Fruit fly (Drosophila melanogaster) whole organism, embryonic: Measurements from ENCODE around the gene Drp1.

Source experiments
- Awh ChIP-seq: fragments of 200-800 bp; sonication (Bioruptor generic); IDR thresholded peaks from 2 replicates; pipeline ENCODE4, ENCODE4 v1.3.6; 2022; ENCODE audit warnings: missing biosample characterization, missing genetic modification characterization
- Blimp-1 ChIP-seq: fragments of 200-800 bp; sonication (Bioruptor generic); optimal IDR thresholded peaks from 3 replicates; lab custom pipeline; 2018; ENCODE audit warnings: missing biosample characterization, missing genetic modification characterization, mild to moderate bottlenecking, moderate library complexity, missing genetic modification reagents
- CG11456 ChIP-seq: fragments of 200-800 bp; sonication (Bioruptor generic); IDR thresholded peaks from 3 replicates; pipeline ENCODE4 v1.3.6; 2022; ENCODE audit warnings: missing biosample characterization, missing genetic modification characterization
- CG12391 ChIP-seq: fragments of 200-800 bp; sonication (Bioruptor generic); optimal IDR thresholded peaks from 3 replicates; lab custom pipeline; 2018; ENCODE audit warnings: missing biosample characterization, mild to moderate bottlenecking, missing genetic modification characterization, moderate library complexity
- CG12659 ChIP-seq: fragments of 200-800 bp; sonication (Bioruptor generic); optimal IDR thresholded peaks from 3 replicates; lab custom pipeline; 2017; ENCODE audit warnings: mild to moderate bottlenecking, missing biosample characterization, missing genetic modification reagents, missing genetic modification characterization
- CG12744 ChIP-seq: fragments of 200-800 bp; sonication (Bioruptor generic); optimal IDR thresholded peaks from 2 replicates; lab custom pipeline; 2016; ENCODE audit warnings: missing biosample characterization, missing genetic modification characterization
- CG12942 ChIP-seq: fragments of 200-800 bp; sonication (Bioruptor generic); optimal IDR thresholded peaks from 3 replicates; lab custom pipeline; 2016; ENCODE audit warnings: missing biosample characterization, missing genetic modification characterization
- CG15479 ChIP-seq: fragments of 200-800 bp; sonication (Bioruptor generic); optimal IDR thresholded peaks from 3 replicates; lab custom pipeline; 2019; ENCODE audit warnings: missing biosample characterization, mild to moderate bottlenecking, missing genetic modification characterization, moderate library complexity
- CG1602 ChIP-seq: fragments of 200-800 bp; sonication (Bioruptor generic); optimal IDR thresholded peaks from 3 replicates; lab custom pipeline; 2016; ENCODE audit warnings: missing biosample characterization, missing genetic modification characterization
- CG1603 ChIP-seq: fragments of 200-800 bp; sonication (Bioruptor generic); optimal IDR thresholded peaks from 2 replicates; lab custom pipeline; 2019; ENCODE audit warnings: missing biosample characterization, mild to moderate bottlenecking, missing genetic modification characterization, moderate library complexity
- CG17912 ChIP-seq: fragments of 200-800 bp; sonication (Bioruptor generic); optimal IDR thresholded peaks from 2 replicates; lab custom pipeline; 2018; ENCODE audit warnings: missing biosample characterization, mild to moderate bottlenecking, missing genetic modification characterization
- CG31365 ChIP-seq: fragments of 200-800 bp; sonication (Bioruptor generic); optimal IDR thresholded peaks from 2 replicates; lab custom pipeline; 2018; ENCODE audit warnings: missing biosample characterization, mild to moderate bottlenecking, missing genetic modification characterization
- CG3847 ChIP-seq: fragments of 200-800 bp; sonication (Bioruptor generic); IDR thresholded peaks from 2 replicates; pipeline ENCODE4 v1.3.6; 2022; ENCODE audit warnings: missing biosample characterization, missing genetic modification characterization
- CG4282 ChIP-seq: fragments of 200-800 bp; sonication (Bioruptor generic); optimal IDR thresholded peaks from 2 replicates; lab custom pipeline; 2016; ENCODE audit warnings: missing biosample characterization, missing genetic modification characterization
- CG43689 ChIP-seq: fragments of 200-800 bp; sonication (Bioruptor generic); IDR thresholded peaks from 2 replicates; pipeline ENCODE4 v1.3.6; 2022; ENCODE audit warnings: missing biosample characterization, missing genetic modification characterization
- CG5953 ChIP-seq: fragments of 200-800 bp; sonication (Bioruptor generic); IDR thresholded peaks from 2 replicates; pipeline ENCODE4 v1.3.6; 2022; ENCODE audit warnings: missing biosample characterization, missing genetic modification characterization
- CG6791 ChIP-seq: fragments of 200-800 bp; sonication (Bioruptor generic); IDR thresholded peaks from 3 replicates; pipeline ENCODE4 v1.3.6; 2022; ENCODE audit warnings: missing biosample characterization, missing genetic modification characterization; ENCODE audit not compliant: partially characterized antibody
- CG7987 ChIP-seq: fragments of 200-800 bp; sonication (Bioruptor generic); optimal IDR thresholded peaks from 2 replicates; lab custom pipeline; 2018; ENCODE audit warnings: missing biosample characterization, mild to moderate bottlenecking, missing genetic modification characterization, moderate library complexity
- CkIIα-i1 ChIP-seq: fragments of 200-800 bp; sonication (Bioruptor generic); IDR thresholded peaks from 2 replicates; pipeline ENCODE4 v1.3.6; 2022; ENCODE audit warnings: missing biosample characterization, missing genetic modification characterization
- Dfd ChIP-seq, 2 experiments: fragments of >200 bp; optimal IDR thresholded peaks; 2 replicates each; lab custom pipeline; 2017; ENCODE audit warnings: missing biosample characterization in 2 of 2, missing genetic modification characterization in 2 of 2
- Dip3 ChIP-seq: fragments of 200-800 bp; sonication (Bioruptor generic); optimal IDR thresholded peaks from 3 replicates; lab custom pipeline; 2016; ENCODE audit warnings: missing biosample characterization, missing genetic modification characterization
- Hr39 ChIP-seq: fragments of >200 bp; optimal IDR thresholded peaks from 2 replicates; lab custom pipeline; 2017
- Optix ChIP-seq: fragments of 200-800 bp; sonication (Bioruptor generic); IDR thresholded peaks from 3 replicates; pipeline ENCODE4 v1.3.6; 2022; ENCODE audit warnings: missing biosample characterization, missing genetic modification characterization
- PHDP ChIP-seq: fragments of 200-800 bp; sonication (Bioruptor generic); optimal IDR thresholded peaks from 3 replicates; lab custom pipeline; 2018; ENCODE audit warnings: missing biosample characterization, mild to moderate bottlenecking, missing genetic modification characterization, moderate library complexity
- Side ChIP-seq: fragments of 200-800 bp; sonication (Bioruptor generic); optimal IDR thresholded peaks from 2 replicates; lab custom pipeline; 2016; ENCODE audit warnings: missing biosample characterization, missing genetic modification characterization
- ara ChIP-seq: fragments of 200-800 bp; sonication (Bioruptor generic); IDR thresholded peaks from 2 replicates; pipeline ENCODE4 v1.3.6; 2022; ENCODE audit warnings: missing biosample characterization, missing genetic modification characterization
- bowl ChIP-seq: fragments of 200-800 bp; sonication (Bioruptor generic); IDR thresholded peaks from 2 replicates; pipeline ENCODE4 v1.3.6; 2022; ENCODE audit warnings: missing biosample characterization, missing genetic modification characterization
- btn ChIP-seq: fragments of 200-800 bp; sonication (Bioruptor generic); optimal IDR thresholded peaks from 2 replicates; lab custom pipeline; 2016; ENCODE audit warnings: missing biosample characterization, missing genetic modification characterization
- chif ChIP-seq, 2 experiments: fragments of 200-800 bp; sonication (Bioruptor generic); optimal IDR thresholded peaks; 3 replicates each; lab custom pipeline; 2016; ENCODE audit warnings: missing biosample characterization in 2 of 2, missing genetic modification characterization in 2 of 2
- corto ChIP-seq: fragments of 200-800 bp; sonication (Bioruptor generic); optimal IDR thresholded peaks from 2 replicates; lab custom pipeline; 2016; ENCODE audit warnings: missing biosample characterization, mild to moderate bottlenecking, missing genetic modification characterization, moderate library complexity
- crc ChIP-seq: fragments of 200-800 bp; sonication (Bioruptor generic); optimal IDR thresholded peaks from 2 replicates; lab custom pipeline; 2016; ENCODE audit warnings: missing biosample characterization, missing genetic modification characterization
- da ChIP-seq: fragments of 200-800 bp; sonication (Bioruptor generic); optimal IDR thresholded peaks from 2 replicates; lab custom pipeline; 2016; ENCODE audit warnings: missing biosample characterization, missing genetic modification characterization
- danr ChIP-seq: fragments of 200-800 bp; sonication (Bioruptor generic); IDR thresholded peaks from 2 replicates; pipeline ENCODE4 v1.3.6; 2022; ENCODE audit warnings: missing biosample characterization, missing genetic modification characterization
- disco-r ChIP-seq: fragments of 200-800 bp; sonication (Bioruptor generic); optimal IDR thresholded peaks from 2 replicates; lab custom pipeline; 2016; ENCODE audit warnings: missing biosample characterization, missing genetic modification characterization
- esg ChIP-seq: fragments of 200-800 bp; sonication (Bioruptor generic); conservative IDR thresholded peaks from 2 replicates; pipeline ENCODE4 v1.3.6; 2022; ENCODE audit warnings: missing biosample characterization, missing genetic modification characterization
- ftz-f1 ChIP-seq: fragments of 200-800 bp; sonication (Bioruptor generic); optimal IDR thresholded peaks from 2 replicates; lab custom pipeline; 2016; ENCODE audit warnings: missing biosample characterization, missing genetic modification characterization
- gfzf ChIP-seq: fragments of 200-800 bp; sonication (Bioruptor generic); optimal IDR thresholded peaks from 2 replicates; lab custom pipeline; 2016; ENCODE audit warnings: missing biosample characterization, mild to moderate bottlenecking, missing genetic modification characterization, moderate library complexity
- h ChIP-seq: fragments of >200 bp; optimal IDR thresholded peaks from 2 replicates; lab custom pipeline; 2017
- hb ChIP-seq: fragments of 200-800 bp; sonication (Bioruptor generic); IDR thresholded peaks from 3 replicates; pipeline ENCODE4 v1.3.6; 2022; ENCODE audit warnings: missing biosample characterization, missing genetic modification characterization; ENCODE audit not compliant: partially characterized antibody
- hth ChIP-seq: fragments of >200 bp; optimal IDR thresholded peaks from 2 replicates; lab custom pipeline; 2017; ENCODE audit warnings: inconsistent platforms
- kay ChIP-seq: fragments of 200-800 bp; sonication (Bioruptor generic); optimal IDR thresholded peaks from 2 replicates; lab custom pipeline; 2016; ENCODE audit warnings: missing biosample characterization, missing genetic modification characterization
- lola ChIP-seq, 3 experiments: fragments of >200 bp in 2 of 3; fragments of 200-800 bp in 1 of 3; sonication (Bioruptor generic) in 1 of 3; optimal IDR thresholded peaks; 2 replicates each; lab custom pipeline; 2017 to 2019; ENCODE audit warnings: missing biosample characterization in 3 of 3, missing genetic modification characterization in 3 of 3, mild to moderate bottlenecking in 1 of 3, moderate library complexity in 1 of 3
- odd ChIP-seq: fragments of 200-800 bp; sonication (Bioruptor generic); optimal IDR thresholded peaks from 2 replicates; lab custom pipeline; 2017; ENCODE audit warnings: missing biosample characterization, mild to moderate bottlenecking, missing genetic modification characterization
- org-1 ChIP-seq: fragments of 200-800 bp; sonication (Bioruptor generic); optimal IDR thresholded peaks from 2 replicates; lab custom pipeline; 2017; ENCODE audit warnings: missing biosample characterization, missing genetic modification characterization
- p53 ChIP-seq: fragments of 200-800 bp; sonication (Bioruptor generic); optimal IDR thresholded peaks from 2 replicates; lab custom pipeline; 2016; ENCODE audit warnings: missing biosample characterization, missing genetic modification characterization
- ranshi ChIP-seq: fragments of 200-800 bp; sonication (Bioruptor generic); IDR thresholded peaks from 2 replicates; pipeline ENCODE4 v1.3.6; 2022; ENCODE audit warnings: missing biosample characterization, missing genetic modification characterization
- row ChIP-seq: fragments of 200-800 bp; sonication (Bioruptor generic); IDR thresholded peaks from 3 replicates; pipeline ENCODE4 v1.3.6; 2022; ENCODE audit warnings: missing biosample characterization, missing genetic modification characterization
- sens ChIP-seq: fragments of 200-800 bp; sonication (Bioruptor generic); peaks from one replicate; lab custom pipeline; 2016; ENCODE audit warnings: missing biosample characterization, missing genetic modification characterization
- seq ChIP-seq: fragments of 200-800 bp; sonication (Bioruptor generic); IDR thresholded peaks from 2 replicates; pipeline ENCODE4 v1.3.6; 2022; ENCODE audit warnings: missing biosample characterization, missing genetic modification characterization
- sim ChIP-seq: fragments of 200-800 bp; sonication (Bioruptor generic); IDR thresholded peaks from 2 replicates; pipeline ENCODE4 v1.3.6; 2022; ENCODE audit warnings: missing biosample characterization, missing genetic modification characterization
- slbo ChIP-seq: fragments of 200-800 bp; sonication (Bioruptor generic); IDR thresholded peaks from 2 replicates; pipeline ENCODE4 v1.3.6; 2022; ENCODE audit warnings: missing biosample characterization, missing genetic modification characterization
- sug ChIP-seq: fragments of 200-800 bp; optimal IDR thresholded peaks from 2 replicates; lab custom pipeline; 2019; ENCODE audit warnings: missing biosample characterization, mild to moderate bottlenecking, missing genetic modification characterization, moderate library complexity
- toy ChIP-seq: fragments of 200-800 bp; sonication (Bioruptor generic); IDR thresholded peaks from 2 replicates; pipeline ENCODE4 v1.3.6; 2022; ENCODE audit warnings: missing biosample characterization, missing genetic modification characterization

Gene Drp1

dm6 chr2L:2585285-2585684 is at the start of gene Drp1 (continued):
- peak in 1 of 2 experiments; percentile 30 for TF ChIP-seq chif (GFP tag; optimal IDR thresholded peaks at IDR 0.05; lab: Kevin White, UChicago)
- peak; percentile 80 for TF ChIP-seq CG6791 (GFP tag; lab: Robert Waterston, UW)
- no peak for TF ChIP-seq CG43689 (GFP tag; lab: Robert Waterston, UW)
- no peak for TF ChIP-seq CG31365
- peak; percentile 63 for TF ChIP-seq Dip3 (GFP tag; lab: Kevin White, UChicago)
- TF ChIP-seq PHDP (tag; lab: Kevin White, UChicago) = peak; percentile 34
- peak; percentile 63 for TF ChIP-seq CG7987 (GFP tag; lab: Kevin White, UChicago)
- TF ChIP-seq CG12744 (GFP tag; lab: Kevin White, UChicago) = peak; percentile 43
- peak; percentile 30 for TF ChIP-seq da (GFP tag; lab: Kevin White, UChicago)
- peak; percentile 27 for TF ChIP-seq gfzf (GFP tag; lab: Kevin White, UChicago)
- no peak for TF ChIP-seq esg (GFP tag; lab: Robert Waterston, UW)
- no peak for TF ChIP-seq org-1 (GFP tag; lab: Kevin White, UChicago)
- no peak for TF ChIP-seq hth (lab: Kevin White, UChicago)
- no peak for TF ChIP-seq CG15479 (GFP tag; lab: Kevin White, UChicago)
- TF ChIP-seq btn (GFP tag; lab: Kevin White, UChicago) = no peak
- TF ChIP-seq odd (GFP tag; lab: Kevin White, UChicago) = no peak
- no peak for TF ChIP-seq CG5953 (GFP tag; lab: Robert Waterston, UW)
- TF ChIP-seq Side = peak; percentile 46
- TF ChIP-seq CG12659 = peak; percentile 71
- no peak for TF ChIP-seq crc (GFP tag; lab: Kevin White, UChicago)
- TF ChIP-seq corto (GFP tag; lab: Kevin White, UChicago) = no peak
- peak; percentile 62 for TF ChIP-seq p53 (GFP tag; lab: Kevin White, UChicago)
- TF ChIP-seq bowl (GFP tag; lab: Robert Waterston, UW) = no peak
- no peak; the same call in 1 of the 2 replicates for TF ChIP-seq ara
- peak; percentile 45 for TF ChIP-seq ftz-f1
- TF ChIP-seq CG11456 (GFP tag; lab: Robert Waterston, UW) = peak; percentile 74; the same call in 2 of the 3 replicates
- peak; percentile 28 for TF ChIP-seq CG1602 (GFP tag; lab: Kevin White, UChicago)
- no peak for TF ChIP-seq Dfd (GFP tag; optimal IDR thresholded peaks at IDR 0.05; lab: Kevin White, UChicago)
- TF ChIP-seq CG17912 = peak; percentile 66
- TF ChIP-seq row (GFP tag; lab: Robert Waterston, UW) = peak; percentile 37; the same call in 2 of the 3 replicates
- no peak for TF ChIP-seq sim (GFP tag; lab: Robert Waterston, UW)
- peak; percentile 97 for TF ChIP-seq CG3847 (GFP tag; lab: Robert Waterston, UW)
- no peak for TF ChIP-seq lola (GFP tag; optimal IDR thresholded peaks at IDR 0.05; lab: Kevin White, UChicago)
- 0 out of 2 replicates have a peak, but pooled peaks have one; percentile 49 for TF ChIP-seq ranshi (GFP tag; lab: Robert Waterston, UW)
- peak; percentile 9 for TF ChIP-seq CG12391 (tag; lab: Kevin White, UChicago)
- no peak for TF ChIP-seq Awh (GFP tag; lab: Robert Waterston, UW)
- peak; percentile 65 for TF ChIP-seq CG12942 (GFP tag; lab: Kevin White, UChicago)
- 0 out of 3 replicates have a peak, but pooled peaks have one; percentile 14 for TF ChIP-seq Optix (GFP tag; lab: Robert Waterston, UW)
- TF ChIP-seq CG1603 (tag; lab: Kevin White, UChicago) = peak; percentile 90
- no peak for TF ChIP-seq danr (GFP tag; lab: Robert Waterston, UW)
- peak; percentile 41 for TF ChIP-seq sug (tag; lab: Kevin White, UChicago)
- peak; percentile 49 for TF ChIP-seq disco-r (GFP tag; lab: Kevin White, UChicago)
- no peak for TF ChIP-seq h
- peak; percentile 58; the same call in 2 of the 3 replicates for TF ChIP-seq hb (GFP tag; lab: Robert Waterston, UW)
- TF ChIP-seq kay (GFP tag; lab: Kevin White, UChicago) = peak; percentile 21
- no peak for TF ChIP-seq CkIIα-i1 (GFP tag; lab: Robert Waterston, UW)
- TF ChIP-seq seq (GFP tag; lab: Robert Waterston, UW) = no peak
- TF ChIP-seq Hr39 (lab: Kevin White, UChicago) = no peak
- peak; percentile 64 for TF ChIP-seq CG4282 (GFP tag; lab: Kevin White, UChicago)
- no peak for TF ChIP-seq toy (GFP tag; lab: Robert Waterston, UW)
- no peak for TF ChIP-seq Blimp-1 (GFP tag; lab: Kevin White, UChicago)
- peak; percentile 82 for TF ChIP-seq sens (GFP tag; lab: Kevin White, UChicago)
- peak; percentile 78 for TF ChIP-seq slbo (GFP tag; lab: Robert Waterston, UW)
